Fruit fly (Drosophila melanogaster) whole organism, wandering third instar larva: ENCODE results near the gene CanA1.

Experiments used
- Abd-B ChIP-seq: fragments of >200 bp; optimal IDR thresholded peaks from 2 replicates; lab custom pipeline; 2017; ENCODE audit warnings: missing biosample characterization, missing genetic modification characterization
- CG32264 ChIP-seq: fragments of 200-800 bp; sonication (Bioruptor generic); optimal IDR thresholded peaks from 2 replicates; lab custom pipeline; 2016; ENCODE audit warnings: missing biosample characterization, missing genetic modification characterization
- CrebA ChIP-seq: fragments of 200-800 bp; sonication (Bioruptor generic); optimal IDR thresholded peaks from 2 replicates; lab custom pipeline; 2016; ENCODE audit warnings: missing biosample characterization, mild to moderate bottlenecking, missing genetic modification characterization, borderline replicate concordance
- Dfd ChIP-seq: fragments of >200 bp; optimal IDR thresholded peaks from 2 replicates; lab custom pipeline; 2017; ENCODE audit warnings: missing biosample characterization, missing genetic modification characterization
- Dif ChIP-seq: fragments of 200-275, 200-300 bp; sonication (Bioruptor generic); optimal IDR thresholded peaks from 2 replicates; lab custom pipeline; 2018; ENCODE audit warnings: missing biosample characterization, missing genetic modification characterization; ENCODE audit not compliant: partially characterized antibody
- GATAd ChIP-seq: sonication (Bioruptor generic); optimal IDR thresholded peaks from 2 replicates; lab custom pipeline; 2016; ENCODE audit warnings: missing biosample characterization, missing genetic modification characterization
- HLH106 ChIP-seq: fragments of 200-800 bp; optimal IDR thresholded peaks from 3 replicates; lab custom pipeline; 2019; ENCODE audit warnings: missing biosample characterization, mild to moderate bottlenecking, missing genetic modification characterization, moderate library complexity
- Hnf4 ChIP-seq: fragments of 200-800 bp; sonication (Bioruptor generic); optimal IDR thresholded peaks from 2 replicates; lab custom pipeline; 2016; ENCODE audit warnings: missing biosample characterization, mild to moderate bottlenecking, missing genetic modification characterization
- Hr78 ChIP-seq: fragments of >200 bp; optimal IDR thresholded peaks from 2 replicates; lab custom pipeline; 2017; ENCODE audit warnings: missing biosample characterization, missing genetic modification characterization
- Hr83 ChIP-seq: fragments of 200-300 bp; sonication (Bioruptor generic); optimal IDR thresholded peaks from 2 replicates; lab custom pipeline; 2016; ENCODE audit warnings: missing biosample characterization, mild to moderate bottlenecking, missing genetic modification characterization, moderate library complexity; ENCODE audit not compliant: poor library complexity, severe bottlenecking
- Jra ChIP-seq: sonication (Bioruptor generic); optimal IDR thresholded peaks from 2 replicates; lab custom pipeline; 2016; ENCODE audit warnings: missing biosample characterization, missing genetic modification characterization
- Mio ChIP-seq: sonication (Bioruptor generic); optimal IDR thresholded peaks from 2 replicates; lab custom pipeline; 2016; ENCODE audit warnings: missing biosample characterization, missing genetic modification characterization
- Myc ChIP-seq: fragments of >200 bp; optimal IDR thresholded peaks from 2 replicates; lab custom pipeline; 2017
- N ChIP-seq: fragments of >200 bp; optimal IDR thresholded peaks from 2 replicates; lab custom pipeline; 2018; ENCODE audit warnings: missing biosample characterization, missing external identifiers, missing genetic modification characterization
- OdsH ChIP-seq: fragments of 200-800 bp; sonication (Bioruptor generic); optimal IDR thresholded peaks from 2 replicates; lab custom pipeline; 2016; ENCODE audit warnings: missing biosample characterization, mild to moderate bottlenecking, missing genetic modification characterization
- Sp1 ChIP-seq: fragments of 200-800 bp; sonication (Bioruptor generic); optimal IDR thresholded peaks from 3 replicates; lab custom pipeline; 2019; ENCODE audit warnings: missing biosample characterization, mild to moderate bottlenecking, missing genetic modification characterization, moderate library complexity
- br ChIP-seq: fragments of 200-800 bp; sonication (Bioruptor generic); optimal IDR thresholded peaks from 2 replicates; lab custom pipeline; 2016; ENCODE audit warnings: missing biosample characterization, missing genetic modification characterization
- dl ChIP-seq, 2 experiments: fragments of 175-275, 200-275 bp in 1 of 2; fragments of 200-275 bp in 1 of 2; sonication (Bioruptor generic); optimal IDR thresholded peaks; lab custom pipeline; 2018; ENCODE audit warnings: mild to moderate bottlenecking in 2 of 2, missing biosample characterization in 2 of 2, missing genetic modification characterization in 2 of 2, moderate library complexity in 2 of 2; ENCODE audit not compliant: partially characterized antibody in 2 of 2, insufficient read depth in 1 of 2
- dmrt93B ChIP-seq: fragments of 200-800 bp; sonication (Bioruptor generic); optimal IDR thresholded peaks from 2 replicates; lab custom pipeline; 2018; ENCODE audit warnings: missing biosample characterization, mild to moderate bottlenecking, missing genetic modification characterization
- ey ChIP-seq: fragments of 200-800 bp; sonication (Bioruptor generic); optimal IDR thresholded peaks from 2 replicates; lab custom pipeline; 2016; ENCODE audit warnings: missing biosample characterization, missing genetic modification characterization
- fru ChIP-seq: fragments of 200-800 bp; sonication (Bioruptor generic); optimal IDR thresholded peaks from 3 replicates; lab custom pipeline; 2016; ENCODE audit warnings: missing biosample characterization, mild to moderate bottlenecking, missing genetic modification characterization
- h ChIP-seq: fragments of 200-800 bp; sonication (Bioruptor generic); optimal IDR thresholded peaks from 3 replicates; lab custom pipeline; 2016; ENCODE audit warnings: missing biosample characterization, mild to moderate bottlenecking, missing genetic modification characterization
- lola ChIP-seq: fragments of >200 bp; optimal IDR thresholded peaks from 2 replicates; lab custom pipeline; 2017; ENCODE audit warnings: missing biosample characterization, missing genetic modification characterization
- psq ChIP-seq: fragments of 200-800 bp; sonication (Bioruptor generic); optimal IDR thresholded peaks from 3 replicates; lab custom pipeline; 2017; ENCODE audit warnings: missing biosample characterization, mild to moderate bottlenecking, missing genetic modification characterization, moderate library complexity
- rgr ChIP-seq: fragments of 200-800 bp; sonication (Bioruptor generic); optimal IDR thresholded peaks from 3 replicates; lab custom pipeline; 2016; ENCODE audit warnings: missing biosample characterization, mild to moderate bottlenecking, missing genetic modification characterization
- sage ChIP-seq: fragments of 200-800 bp; sonication (Bioruptor generic); optimal IDR thresholded peaks from 2 replicates; lab custom pipeline; 2016; ENCODE audit warnings: missing biosample characterization, mild to moderate bottlenecking, missing genetic modification characterization
- tai ChIP-seq: sonication (Bioruptor generic); optimal IDR thresholded peaks from 2 replicates; lab custom pipeline; 2016; ENCODE audit warnings: missing biosample characterization, missing genetic modification characterization
- usp ChIP-seq: fragments of >200 bp; optimal IDR thresholded peaks from 2 replicates; lab custom pipeline; 2017; ENCODE audit warnings: missing biosample characterization, missing genetic modification characterization

The CanA1 gene

dm6 chr3R:31038473-31039424 lies at the start of gene CanA1:
TSS of gene CanA1 (plus strand) at chr3R:31039374.
- no peak for TF ChIP-seq fru (GFP tag; lab: Kevin White, UChicago)
- TF ChIP-seq psq (GFP tag; lab: Kevin White, UChicago) = no peak
- no peak for TF ChIP-seq rgr (GFP tag; lab: Kevin White, UChicago)
- TF ChIP-seq OdsH (GFP tag; lab: Kevin White, UChicago) = no peak
- no peak for TF ChIP-seq Dif (GFP tag; lab: Kevin White, UChicago)
- no peak for TF ChIP-seq dl (GFP tag; optimal IDR thresholded peaks at IDR 0.05; lab: Kevin White, UChicago; ENCODE audit: insufficient read depth in 1 of 2, partially characterized antibody in 2 of 2)
- no peak for TF ChIP-seq br (GFP tag; lab: Kevin White, UChicago)
- TF ChIP-seq Hnf4 (GFP tag; lab: Kevin White, UChicago) = no peak
- no peak for TF ChIP-seq dmrt93B (GFP tag; lab: Kevin White, UChicago)
- TF ChIP-seq tai (GFP tag; lab: Kevin White, UChicago) = no peak
- TF ChIP-seq Hr83 (GFP tag; lab: Kevin White, UChicago) = no peak
- TF ChIP-seq, all 38 proteins: peak for 0

- TF ChIP-seq Sp1 (GFP tag; lab: Kevin White, UChicago) (no peak), br (GFP tag; lab: Kevin White, UChicago) (no peak), Hnf4 (GFP tag; lab: Kevin White, UChicago) (no peak), GATAd (no peak), fru (GFP tag; lab: Kevin White, UChicago) (no peak), HLH106 (tag; lab: Kevin White, UChicago) (no peak)
Observed at dm6 chr3R:30989948-30990347, 49.2 kb upstream of the CanA1 start, which contains the start of gene CG31008. TSS of gene CG31008 (minus strand) at chr3R:30990006.

DNA sequence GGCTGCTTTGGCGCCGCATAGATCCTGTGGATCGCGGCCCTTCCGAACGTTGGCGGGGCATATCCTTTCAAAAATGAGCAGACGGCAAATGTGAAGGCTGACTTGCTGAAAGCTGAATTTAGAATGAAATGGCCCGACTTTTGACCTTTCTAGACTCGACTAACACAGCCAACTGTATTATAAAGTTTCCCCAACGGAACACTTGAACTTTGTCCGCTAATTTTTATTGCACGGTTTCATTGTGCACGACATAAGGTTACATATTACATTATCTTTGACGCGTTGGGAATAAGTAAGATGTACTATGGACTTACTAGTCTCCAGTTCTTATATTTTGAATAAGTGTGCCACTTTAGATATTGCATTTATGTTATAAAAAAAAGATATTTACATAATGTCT lies 46.8 kb upstream of the CanA1 start, which contains the start of gene CG31007:
TSS of gene CG31007 (minus strand) at position 101 of the 400 bp plus-strand sequence.
- no peak for TF ChIP-seq sage
- no peak for TF ChIP-seq lola (GFP tag; lab: Kevin White, UChicago)
- no peak for TF ChIP-seq Myc (lab: Kevin White, UChicago)
- TF ChIP-seq CrebA = no peak
- TF ChIP-seq Abd-B (GFP tag; lab: Kevin White, UChicago) = no peak
- TF ChIP-seq ey (GFP tag; lab: Kevin White, UChicago) = no peak
- no peak for TF ChIP-seq dl (GFP tag; optimal IDR thresholded peaks at IDR 0.05; lab: Kevin White, UChicago; ENCODE audit: insufficient read depth in 1 of 2, partially characterized antibody in 2 of 2)
- TF ChIP-seq Jra (GFP tag; lab: Kevin White, UChicago) = no peak
- no peak for TF ChIP-seq CG32264 (GFP tag; lab: Kevin White, UChicago)
- no peak for TF ChIP-seq Mio (GFP tag; lab: Kevin White, UChicago)
- no peak for TF ChIP-seq h (GFP tag; lab: Kevin White, UChicago)
- no peak for TF ChIP-seq N (GFP tag; lab: Kevin White, UChicago)

dm6 chr3R:31006599-31006998 lies 32.6 kb upstream of the CanA1 start:
- TF ChIP-seq rgr (GFP tag; lab: Kevin White, UChicago) (no peak), Dfd (no peak), usp (GFP tag; lab: Kevin White, UChicago) (no peak), Hr78 (GFP tag; lab: Kevin White, UChicago) (no peak), Mio (GFP tag; lab: Kevin White, UChicago) (no peak), ey (GFP tag; lab: Kevin White, UChicago) (no peak), GATAd (no peak)

dm6 chr3R:31010086-31010485 lies 29.1 kb upstream of the CanA1 start:
- TF ChIP-seq Dif (GFP tag; lab: Kevin White, UChicago) = no peak
